Fruit fly (Drosophila melanogaster) whole organism, embryonic: ENCODE data around the gene Ugt316A1.

Experiments
- ATbp ChIP-seq: fragments of 200-800 bp; sonication (Bioruptor generic); optimal IDR thresholded peaks from 2 replicates; lab custom pipeline; 2017; ENCODE audit warnings: missing biosample characterization, mild to moderate bottlenecking, missing genetic modification characterization, missing genetic modification reagents
- Ada2b ChIP-seq: fragments of 200-800 bp; sonication (Bioruptor generic); IDR thresholded peaks from 2 replicates; pipeline ENCODE4 v1.3.6; 2022; ENCODE audit warnings: missing biosample characterization, missing genetic modification characterization
- Blimp-1 ChIP-seq: fragments of 200-800 bp; sonication (Bioruptor generic); optimal IDR thresholded peaks from 3 replicates; lab custom pipeline; 2018; ENCODE audit warnings: missing biosample characterization, missing genetic modification characterization, mild to moderate bottlenecking, moderate library complexity, missing genetic modification reagents
- CG11456 ChIP-seq: fragments of 200-800 bp; sonication (Bioruptor generic); IDR thresholded peaks from 3 replicates; pipeline ENCODE4 v1.3.6; 2022; ENCODE audit warnings: missing biosample characterization, missing genetic modification characterization
- CG11504 ChIP-seq: fragments of 200-800 bp; sonication (Bioruptor generic); optimal IDR thresholded peaks from 3 replicates; lab custom pipeline; 2019; ENCODE audit warnings: missing biosample characterization, mild to moderate bottlenecking, missing genetic modification characterization, moderate library complexity
- CG12155 ChIP-seq: fragments of 200-800 bp; sonication (Bioruptor generic); optimal IDR thresholded peaks from 3 replicates; lab custom pipeline; 2016; ENCODE audit warnings: missing biosample characterization, missing genetic modification characterization
- CG12219 ChIP-seq: fragments of 200-800 bp; sonication (Bioruptor generic); optimal IDR thresholded peaks from 3 replicates; lab custom pipeline; 2018; ENCODE audit warnings: missing biosample characterization, mild to moderate bottlenecking, missing genetic modification characterization
- CG1233 ChIP-seq: fragments of 200-800 bp; sonication (Bioruptor generic); optimal IDR thresholded peaks from 4 replicates; lab custom pipeline; 2018; ENCODE audit warnings: missing biosample characterization, mild to moderate bottlenecking, missing genetic modification characterization
- CG15011 ChIP-seq: fragments of 200-800 bp; sonication (Bioruptor generic); optimal IDR thresholded peaks from 3 replicates; lab custom pipeline; 2018; ENCODE audit warnings: missing biosample characterization, mild to moderate bottlenecking, missing genetic modification characterization
- CG17328 ChIP-seq: fragments of 200-800 bp; sonication (Bioruptor generic); IDR thresholded peaks from 2 replicates; pipeline ENCODE4 v1.3.6; 2022; ENCODE audit warnings: missing biosample characterization, missing genetic modification characterization
- CG2678 ChIP-seq: fragments of 200-800 bp; sonication (Bioruptor generic); optimal IDR thresholded peaks from 3 replicates; lab custom pipeline; 2019; ENCODE audit warnings: missing biosample characterization, mild to moderate bottlenecking, missing genetic modification characterization, moderate library complexity
- CG2712 ChIP-seq: fragments of 200-800 bp; optimal IDR thresholded peaks from 3 replicates; lab custom pipeline; 2019; ENCODE audit warnings: missing biosample characterization, mild to moderate bottlenecking, missing genetic modification characterization, moderate library complexity
- CG3407 ChIP-seq: fragments of 200-800 bp; sonication (Bioruptor generic); optimal IDR thresholded peaks from 2 replicates; lab custom pipeline; 2018; ENCODE audit warnings: missing biosample characterization, mild to moderate bottlenecking, missing genetic modification characterization
- CG42726 ChIP-seq: fragments of 200-800 bp; sonication (Bioruptor generic); IDR thresholded peaks from 2 replicates; pipeline ENCODE4 v1.3.6; 2022; ENCODE audit warnings: missing biosample characterization, missing genetic modification characterization; ENCODE audit not compliant: partially characterized antibody
- CG4404 ChIP-seq: fragments of 200-800 bp; sonication (Bioruptor generic); IDR thresholded peaks from 2 replicates; pipeline ENCODE4 v1.3.6; 2022; ENCODE audit warnings: missing biosample characterization, missing genetic modification characterization
- CG4617 ChIP-seq: fragments of 200-800 bp; sonication (Bioruptor generic); optimal IDR thresholded peaks from 3 replicates; lab custom pipeline; 2016; ENCODE audit warnings: missing biosample characterization, missing genetic modification characterization, borderline replicate concordance
- CG5180 ChIP-seq: fragments of 200-800 bp; sonication (Bioruptor generic); optimal IDR thresholded peaks from 3 replicates; lab custom pipeline; 2017; ENCODE audit warnings: missing biosample characterization, missing genetic modification characterization, mild to moderate bottlenecking, moderate library complexity, missing genetic modification reagents
- CG7987 ChIP-seq: fragments of 200-800 bp; sonication (Bioruptor generic); optimal IDR thresholded peaks from 2 replicates; lab custom pipeline; 2018; ENCODE audit warnings: missing biosample characterization, mild to moderate bottlenecking, missing genetic modification characterization, moderate library complexity
- CG8388 ChIP-seq: fragments of 200-800 bp; sonication (Bioruptor generic); optimal IDR thresholded peaks from 2 replicates; lab custom pipeline; 2019; ENCODE audit warnings: missing biosample characterization, mild to moderate bottlenecking, missing genetic modification characterization, moderate library complexity
- CG9727 ChIP-seq: fragments of 200-800 bp; sonication (Bioruptor generic); optimal IDR thresholded peaks from 3 replicates; lab custom pipeline; 2017; ENCODE audit warnings: missing biosample characterization, mild to moderate bottlenecking, missing genetic modification characterization
- Chrac-16 ChIP-seq: fragments of 200-800 bp; sonication (Bioruptor generic); optimal IDR thresholded peaks from 3 replicates; lab custom pipeline; 2016; ENCODE audit warnings: missing biosample characterization, missing genetic modification characterization
- HHEX ChIP-seq: fragments of 200-800 bp; sonication (Bioruptor generic); optimal IDR thresholded peaks from 3 replicates; lab custom pipeline; 2017; ENCODE audit warnings: missing biosample characterization, mild to moderate bottlenecking, missing genetic modification characterization, missing genetic modification reagents
- Hr3 ChIP-seq: fragments of 200-800 bp; sonication (Bioruptor generic); optimal IDR thresholded peaks from 3 replicates; lab custom pipeline; 2016; ENCODE audit warnings: missing biosample characterization, missing genetic modification characterization
- Lim3 ChIP-seq: fragments of 200-800 bp; sonication (Bioruptor generic); IDR thresholded peaks from 2 replicates; pipeline ENCODE4 v1.3.6; 2022; ENCODE audit warnings: missing biosample characterization, missing genetic modification characterization
- MTF-1 ChIP-seq: fragments of 200-800 bp; sonication (Bioruptor generic); optimal IDR thresholded peaks from 2 replicates; lab custom pipeline; 2018; ENCODE audit warnings: missing biosample characterization, mild to moderate bottlenecking, missing genetic modification characterization, borderline replicate concordance
- Myb ChIP-seq: fragments of 200-800 bp; sonication (Bioruptor generic); optimal IDR thresholded peaks from 2 replicates; lab custom pipeline; 2016; ENCODE audit warnings: missing biosample characterization, missing genetic modification characterization
- Oli ChIP-seq: fragments of 200-800 bp; sonication (Bioruptor generic); optimal IDR thresholded peaks from 2 replicates; lab custom pipeline; 2018; ENCODE audit warnings: missing biosample characterization, mild to moderate bottlenecking, missing genetic modification characterization, moderate library complexity
- Ptx1 ChIP-seq: fragments of 200-800 bp; sonication (Bioruptor generic); IDR thresholded peaks from 2 replicates; pipeline ENCODE4 v1.3.6; 2022; ENCODE audit warnings: missing biosample characterization, missing genetic modification characterization
- Sin3A ChIP-seq: fragments of >200 bp; optimal IDR thresholded peaks from 2 replicates; lab custom pipeline; 2018
- Sox100B ChIP-seq: fragments of 200-800 bp; sonication (Bioruptor generic); optimal IDR thresholded peaks from 3 replicates; lab custom pipeline; 2018; ENCODE audit warnings: missing biosample characterization, mild to moderate bottlenecking, missing genetic modification characterization
- Stat92E ChIP-seq, 3 experiments: fragments of >200 bp in 2 of 3; fragments of 200-800 bp in 1 of 3; sonication (Bioruptor generic) in 1 of 3; optimal IDR thresholded peaks; 2 replicates each; lab custom pipeline; 2017 to 2019; ENCODE audit warnings: missing biosample characterization in 3 of 3, missing genetic modification characterization in 3 of 3, mild to moderate bottlenecking in 1 of 3, moderate library complexity in 1 of 3
- chn ChIP-seq: fragments of 200-800 bp; sonication (Bioruptor generic); optimal IDR thresholded peaks from 2 replicates; lab custom pipeline; 2016; ENCODE audit warnings: missing biosample characterization, missing genetic modification characterization
- crp ChIP-seq, 2 experiments: fragments of 200-800 bp; sonication (Bioruptor generic); optimal IDR thresholded peaks; 2 replicates in 1 of 2; 3 replicates in 1 of 2; lab custom pipeline; 2017; ENCODE audit warnings: missing biosample characterization in 2 of 2, missing genetic modification characterization in 2 of 2, mild to moderate bottlenecking in 1 of 2, moderate library complexity in 1 of 2
- dmrt99B ChIP-seq: fragments of 200-800 bp; sonication (Bioruptor generic); optimal IDR thresholded peaks from 2 replicates; lab custom pipeline; 2018; ENCODE audit warnings: missing biosample characterization, mild to moderate bottlenecking, missing genetic modification characterization, moderate library complexity
- esg ChIP-seq: fragments of 200-800 bp; sonication (Bioruptor generic); conservative IDR thresholded peaks from 2 replicates; pipeline ENCODE4 v1.3.6; 2022; ENCODE audit warnings: missing biosample characterization, missing genetic modification characterization
- eve ChIP-seq, 2 experiments: fragments of >200 bp; optimal IDR thresholded peaks; 2 replicates each; lab custom pipeline; 2017; ENCODE audit warnings: missing biosample characterization in 2 of 2, missing genetic modification characterization in 2 of 2
- ewg ChIP-seq: fragments of 200-800 bp; sonication (Bioruptor generic); optimal IDR thresholded peaks from 3 replicates; lab custom pipeline; 2017; ENCODE audit warnings: mild to moderate bottlenecking, missing biosample characterization, missing genetic modification reagents, missing genetic modification characterization
- fru ChIP-seq: fragments of >200 bp; optimal IDR thresholded peaks from 2 replicates; lab custom pipeline; 2017
- ftz-f1 ChIP-seq: fragments of 200-800 bp; sonication (Bioruptor generic); optimal IDR thresholded peaks from 2 replicates; lab custom pipeline; 2016; ENCODE audit warnings: missing biosample characterization, missing genetic modification characterization
- gce ChIP-seq: fragments of 200-800 bp; sonication (Bioruptor generic); IDR thresholded peaks from 3 replicates; pipeline ENCODE4 v1.3.6; 2022; ENCODE audit warnings: missing biosample characterization, missing genetic modification characterization
- gro ChIP-seq: fragments of 200-800 bp; sonication (Bioruptor generic); optimal IDR thresholded peaks from 2 replicates; lab custom pipeline; 2016; ENCODE audit warnings: missing biosample characterization, missing genetic modification characterization
- onecut ChIP-seq: fragments of 200-800 bp; sonication (Bioruptor generic); IDR thresholded peaks from 2 replicates; pipeline ENCODE4 v1.3.6; 2022; ENCODE audit warnings: missing biosample characterization, missing genetic modification characterization
- sc ChIP-seq, 3 experiments: fragments of >200 bp in 2 of 3; fragments of 200-800 bp in 1 of 3; sonication (Bioruptor generic) in 1 of 3; optimal IDR thresholded peaks; 2 replicates in 2 of 3; 3 replicates in 1 of 3; lab custom pipeline; 2017; ENCODE audit warnings: mild to moderate bottlenecking in 1 of 3, missing biosample characterization in 1 of 3, missing genetic modification characterization in 1 of 3, missing genetic modification reagents in 1 of 3
- sd ChIP-seq: fragments of 200-800 bp; sonication (Bioruptor generic); optimal IDR thresholded peaks from 3 replicates; lab custom pipeline; 2018; ENCODE audit warnings: missing biosample characterization, mild to moderate bottlenecking, missing genetic modification characterization, moderate library complexity
- sna ChIP-seq: fragments of 200-800 bp; sonication (Bioruptor generic); IDR thresholded peaks from 2 replicates; pipeline ENCODE4 v1.3.6; 2022; ENCODE audit warnings: missing biosample characterization, missing genetic modification characterization; ENCODE audit not compliant: partially characterized antibody
- tgo ChIP-seq: fragments of 200-800 bp; sonication (Bioruptor generic); IDR thresholded peaks from 3 replicates; pipeline ENCODE4 v1.3.6; 2022; ENCODE audit warnings: missing biosample characterization, missing genetic modification characterization
- vvl ChIP-seq: fragments of 200-800 bp; sonication (Bioruptor generic); IDR thresholded peaks from 2 replicates; pipeline ENCODE4 v1.3.6; 2022; ENCODE audit warnings: missing biosample characterization, missing genetic modification characterization

Ugt316A1 gene

DNA sequence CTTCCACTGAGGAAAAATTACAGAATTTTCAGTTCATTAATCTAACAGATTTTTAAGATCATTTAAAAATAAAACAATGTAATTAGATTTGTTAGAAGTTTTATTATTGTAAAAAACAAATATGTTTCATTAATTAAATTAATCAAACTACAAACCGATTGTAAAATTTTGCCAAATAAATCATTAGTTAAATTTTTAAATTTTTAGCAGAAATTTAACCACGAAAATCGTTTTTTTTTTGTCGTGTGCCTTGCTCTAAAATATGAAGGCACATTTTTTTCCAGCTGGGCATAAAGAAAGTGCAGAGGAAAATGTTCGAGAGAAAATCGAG lies 11.3 kb upstream of the Ugt316A1 start (continued):
- TF ChIP-seq Ptx1 (peak; percentile 42; the same call in 1 of the 2 replicates), Hr3 (GFP tag; lab: Kevin White, UChicago) (peak; percentile 25), CG3407 (peak; percentile 7), CG8388 (GFP tag; lab: Kevin White, UChicago) (peak; percentile 74), Stat92E (GFP tag; optimal IDR thresholded peaks at IDR 0.05; lab: Kevin White, UChicago) (peak in 1 of 3 experiments; percentile 5), sd (peak; percentile 17), MTF-1 (GFP tag; lab: Kevin White, UChicago) (no peak), vvl (peak; percentile 8; the same call in 1 of the 2 replicates), Oli (tag; lab: Kevin White, UChicago) (peak; percentile 59), CG11504 (tag; lab: Kevin White, UChicago) (peak; percentile 75), CG9727 (GFP tag; lab: Kevin White, UChicago) (peak; percentile 10), ewg (GFP tag; lab: Kevin White, UChicago) (peak; percentile 28), Sox100B (GFP tag; lab: Kevin White, UChicago) (peak; percentile 75), CG2712 (tag; lab: Kevin White, UChicago) (peak; percentile 81), CG12155 (GFP tag; lab: Kevin White, UChicago) (no peak), HHEX (GFP tag; lab: Kevin White, UChicago) (peak; percentile 5), CG4617 (no peak)

dm6 chr3L:19073029-19073908 lies 10.7 kb upstream of the Ugt316A1 start:
- TF ChIP-seq Sox100B (GFP tag; lab: Kevin White, UChicago): peak; percentile 30
- TF ChIP-seq crp (GFP tag; optimal IDR thresholded peaks at IDR 0.05; lab: Kevin White, UChicago): no peak
- TF ChIP-seq CG17328: 0 out of 2 replicates have a peak, but pooled peaks have one; percentile 16
- TF ChIP-seq CG15011 (GFP tag; lab: Kevin White, UChicago): no peak
- no peak for TF ChIP-seq chn (GFP tag; lab: Kevin White, UChicago)
- no peak for TF ChIP-seq ftz-f1 (GFP tag; lab: Kevin White, UChicago)
- no peak for TF ChIP-seq tgo (GFP tag; lab: Robert Waterston, UW)
- TF ChIP-seq Myb (GFP tag; lab: Kevin White, UChicago): no peak
- TF ChIP-seq Ada2b (GFP tag; lab: Robert Waterston, UW): no peak
- no peak for TF ChIP-seq CG1233 (GFP tag; lab: Kevin White, UChicago)
- no peak for TF ChIP-seq eve (GFP tag; optimal IDR thresholded peaks at IDR 0.05; lab: Kevin White, UChicago)
- peak; percentile 20 for TF ChIP-seq dmrt99B (tag; lab: Kevin White, UChicago)
- TF ChIP-seq Chrac-16 (GFP tag; lab: Kevin White, UChicago): no peak
- peak; percentile 23 for TF ChIP-seq CG7987 (GFP tag; lab: Kevin White, UChicago)
- no peak for TF ChIP-seq sc (optimal IDR thresholded peaks at IDR 0.05; lab: Kevin White, UChicago)
- TF ChIP-seq sc (GFP tag; optimal IDR thresholded peaks at IDR 0.05; lab: Kevin White, UChicago): peak; percentile 1
- no peak for TF ChIP-seq esg
- TF ChIP-seq CG4404 (GFP tag; lab: Robert Waterston, UW): no peak
- no peak for TF ChIP-seq Lim3 (GFP tag; lab: Robert Waterston, UW)
- 0 out of 2 replicates have a peak, but pooled peaks have one; percentile 18 for TF ChIP-seq sna
- TF ChIP-seq ATbp: peak; percentile 88
- no peak for TF ChIP-seq CG12219
- peak; percentile 55 for TF ChIP-seq onecut (GFP tag; lab: Robert Waterston, UW)
- TF ChIP-seq gce (GFP tag; lab: Robert Waterston, UW): 0 out of 3 replicates have a peak, but pooled peaks have one; percentile 53
- no peak for TF ChIP-seq Sin3A (lab: Kevin White, UChicago)
- TF ChIP-seq fru (lab: Kevin White, UChicago): no peak
- 0 out of 3 replicates have a peak, but pooled peaks have one; percentile 31 for TF ChIP-seq CG11456 (GFP tag; lab: Robert Waterston, UW)
- no peak for TF ChIP-seq gro
- no peak for TF ChIP-seq Blimp-1 (GFP tag; lab: Kevin White, UChicago)
- no peak for TF ChIP-seq CG42726 (GFP tag; lab: Robert Waterston, UW)
- TF ChIP-seq CG5180 (GFP tag; lab: Kevin White, UChicago): peak; percentile 58
- peak; percentile 23 for TF ChIP-seq CG2678
